Worm (Caenorhabditis elegans) whole organism, young adult: Measurements from ENCODE around the gene sri-50.
"Not testable (repeated sequence)": the region's sequence is repeated elsewhere in the genome, so short reads cannot be mapped to it uniquely, and the experiment has no call there.

Source experiments
- B0035.1 ChIP-seq: sonication (generic microtip); optimal IDR thresholded peaks from 2 replicates; lab custom pipeline; 2016; ENCODE audit warnings: missing genetic modification characterization, mild to moderate bottlenecking, missing compliant biosample characterization, missing genotype, missing genetic modification reagents
- B0336.3 ChIP-seq: fragments of 200-800 bp; sonication (Bioruptor generic); IDR thresholded peaks from 2 replicates; pipeline ENCODE4 v1.3.6; 2022; ENCODE audit warnings: missing genetic modification characterization, missing compliant biosample characterization
- F33H1.4 ChIP-seq: fragments of 200-800 bp; sonication (Bioruptor generic); IDR thresholded peaks from 2 replicates; pipeline ENCODE4 v1.3.6; 2022; ENCODE audit warnings: missing genetic modification reagents, missing genetic modification characterization, missing compliant biosample characterization
- F37B4.10 ChIP-seq: fragments of 200-800 bp; sonication (Bioruptor generic); IDR thresholded peaks from 2 replicates; pipeline ENCODE4 v1.3.6; 2022; ENCODE audit warnings: missing genetic modification characterization, missing compliant biosample characterization
- T26A5.8 ChIP-seq: sonication (generic microtip); optimal IDR thresholded peaks from 2 replicates; lab custom pipeline; 2016; ENCODE audit warnings: missing genetic modification characterization, missing compliant biosample characterization
- aptf-3 ChIP-seq: fragments of 200-800 bp; sonication (Bioruptor generic); IDR thresholded peaks from 2 replicates; pipeline ENCODE4 v1.3.6; 2022; ENCODE audit warnings: missing genetic modification characterization, missing compliant biosample characterization
- attf-5 ChIP-seq: fragments of 200-800 bp; sonication (Bioruptor generic); optimal IDR thresholded peaks from 2 replicates; lab custom pipeline; 2018; ENCODE audit warnings: mild to moderate bottlenecking, missing genetic modification characterization, missing compliant biosample characterization
- ccch-3 ChIP-seq: fragments of 200-800 bp; sonication (Bioruptor generic); optimal IDR thresholded peaks from 2 replicates; lab custom pipeline; 2018; ENCODE audit warnings: mild to moderate bottlenecking, missing genetic modification characterization, missing compliant biosample characterization
- cebp-2 ChIP-seq: fragments of 200-800 bp; sonication (Bioruptor generic); IDR thresholded peaks from 2 replicates; pipeline ENCODE4 v1.3.6; 2022; ENCODE audit warnings: missing genetic modification characterization, missing compliant biosample characterization
- ceh-58 ChIP-seq: fragments of 200-800 bp; sonication (Bioruptor generic); IDR thresholded peaks from 2 replicates; pipeline ENCODE4 v1.3.6; 2022; ENCODE audit warnings: missing genetic modification characterization, missing compliant biosample characterization
- efl-1 ChIP-seq: fragments of 150-350 bp; optimal IDR thresholded peaks from 2 replicates; lab custom pipeline; 2014; ENCODE audit warnings: missing biosample characterization, missing genetic modification reagents, missing genetic modification characterization
- egl-18 ChIP-seq: fragments of 200-800 bp; sonication (Bioruptor generic); IDR thresholded peaks from 2 replicates; pipeline ENCODE4 v1.3.6; 2022; ENCODE audit warnings: missing genetic modification reagents, missing genetic modification characterization, missing compliant biosample characterization
- hmg-1.2 ChIP-seq: fragments of 200-800 bp; sonication (Bioruptor generic); IDR thresholded peaks from 2 replicates; pipeline ENCODE4 v1.3.6; 2022; ENCODE audit warnings: missing genetic modification reagents, missing genetic modification characterization, missing compliant biosample characterization
- lag-1 ChIP-seq: fragments of 200-800 bp; sonication (Bioruptor generic); IDR thresholded peaks from 2 replicates; pipeline ENCODE4 v1.3.6; 2022; ENCODE audit warnings: missing genetic modification reagents, missing genetic modification characterization, missing compliant biosample characterization
- let-526 ChIP-seq: fragments of 200-800 bp; sonication (Bioruptor generic); IDR thresholded peaks from 2 replicates; pipeline ENCODE4 v1.3.6; 2022; ENCODE audit warnings: missing genetic modification reagents, missing genetic modification characterization, missing compliant biosample characterization
- lin-26 ChIP-seq: fragments of 200-800 bp; sonication (Bioruptor generic); IDR thresholded peaks from 2 replicates; pipeline ENCODE4 v1.3.6; 2022; ENCODE audit warnings: missing genetic modification reagents, missing genetic modification characterization, missing compliant biosample characterization
- lin-35 ChIP-seq, 3 experiments: fragments of 150-350 bp in 2 of 3; sonication (generic microtip) in 1 of 3; optimal IDR thresholded peaks; 2 replicates each; lab custom pipeline; 2014 to 2018; ENCODE audit warnings: missing biosample characterization in 3 of 3, missing genetic modification characterization in 3 of 3, missing genetic modification reagents in 3 of 3
- lsy-27 ChIP-seq: sonication (generic microtip); optimal IDR thresholded peaks from 2 replicates; lab custom pipeline; 2017; ENCODE audit warnings: missing genetic modification characterization, mild to moderate bottlenecking, missing compliant biosample characterization, antibody characterized with exemption, missing genotype, borderline replicate concordance; ENCODE audit not compliant: insufficient read depth
- madf-10 ChIP-seq: sonication (generic microtip); optimal IDR thresholded peaks from 2 replicates; lab custom pipeline; 2016; ENCODE audit warnings: mild to moderate bottlenecking, missing genetic modification characterization, missing compliant biosample characterization
- madf-8 ChIP-seq: fragments of 200-800 bp; sonication (Bioruptor generic); conservative IDR thresholded peaks from 2 replicates; pipeline ENCODE4 v1.3.6; 2022; ENCODE audit warnings: missing genetic modification reagents, missing genetic modification characterization, missing compliant biosample characterization
- mcd-1 ChIP-seq: fragments of 200-800 bp; sonication (Bioruptor generic); IDR thresholded peaks from 2 replicates; pipeline ENCODE4 v1.3.6; 2022; ENCODE audit warnings: missing genetic modification reagents, missing genetic modification characterization, missing compliant biosample characterization
- nfya-2 ChIP-seq: fragments of 200-800 bp; sonication (Bioruptor generic); IDR thresholded peaks from 2 replicates; pipeline ENCODE4 v1.3.6; 2022; ENCODE audit warnings: missing genetic modification reagents, missing genetic modification characterization, missing compliant biosample characterization
- nfyb-1 ChIP-seq: fragments of 200-800 bp; sonication (Bioruptor generic); IDR thresholded peaks from 2 replicates; pipeline ENCODE4 v1.3.6; 2022; ENCODE audit warnings: missing genetic modification reagents, missing genetic modification characterization, missing compliant biosample characterization
- nhr-120 ChIP-seq: fragments of 200-800 bp; sonication (Bioruptor generic); IDR thresholded peaks from 2 replicates; pipeline ENCODE4 v1.3.6; 2022; ENCODE audit warnings: missing genetic modification characterization, missing compliant biosample characterization
- nhr-80 ChIP-seq: sonication (generic microtip); optimal IDR thresholded peaks from 2 replicates; lab custom pipeline; 2016; ENCODE audit warnings: missing genetic modification characterization, missing compliant biosample characterization
- pbrm-1 ChIP-seq: fragments of 200-800 bp; sonication (Bioruptor generic); IDR thresholded peaks from 2 replicates; pipeline ENCODE4 v1.3.6; 2022; ENCODE audit warnings: missing genetic modification reagents, missing genetic modification characterization, missing compliant biosample characterization
- rec-8 ChIP-seq, 2 experiments: sonication (generic microtip); optimal IDR thresholded peaks; 2 replicates each; lab custom pipeline; 2016; ENCODE audit warnings: mild to moderate bottlenecking in 2 of 2, missing genetic modification characterization in 2 of 2, missing genetic modification reagents in 2 of 2, missing genotype in 2 of 2, missing biosample characterization in 1 of 2, missing compliant biosample characterization in 1 of 2, moderate library complexity in 1 of 2
- rpc-1 ChIP-seq, 2 experiments: fragments of 150-350 bp in 1 of 2; sonication (generic microtip) in 1 of 2; optimal IDR thresholded peaks; 2 replicates each; lab custom pipeline; 2014 to 2018; ENCODE audit warnings: missing biosample characterization in 1 of 2, missing genetic modification characterization in 1 of 2, missing genetic modification reagents in 1 of 2, missing genotype in 1 of 2
- sea-2 ChIP-seq: fragments of 200-800 bp; sonication (Bioruptor generic); IDR thresholded peaks from 2 replicates; pipeline ENCODE4 v1.3.6; 2022; ENCODE audit warnings: missing genetic modification characterization, missing compliant biosample characterization
- snpc-1.1 ChIP-seq: sonication (generic microtip); optimal IDR thresholded peaks from 2 replicates; lab custom pipeline; 2017; ENCODE audit warnings: missing genetic modification characterization, mild to moderate bottlenecking, missing compliant biosample characterization, antibody characterized with exemption, moderate library complexity, missing genotype, missing genetic modification reagents; ENCODE audit not compliant: insufficient read depth
- snpc-1.3 ChIP-seq: sonication (generic microtip); optimal IDR thresholded peaks from 2 replicates; lab custom pipeline; 2017; ENCODE audit warnings: missing genetic modification characterization, mild to moderate bottlenecking, missing compliant biosample characterization, antibody characterized with exemption, moderate library complexity, missing genotype, missing genetic modification reagents; ENCODE audit not compliant: insufficient read depth
- snpc-4 ChIP-seq, 5 experiments: fragments of 150-350 bp in 1 of 5; sonication (generic microtip) in 4 of 5; optimal IDR thresholded peaks; 2 replicates each; lab custom pipeline; 2014 to 2018; ENCODE audit warnings: missing genetic modification characterization in 5 of 5, missing biosample characterization in 3 of 5, antibody characterized with exemption in 2 of 5, mild to moderate bottlenecking in 2 of 5, missing compliant biosample characterization in 2 of 5, missing genotype in 2 of 5, moderate library complexity in 2 of 5, missing genetic modification reagents in 1 of 5
- unc-130 ChIP-seq: sonication (generic microtip); optimal IDR thresholded peaks from 2 replicates; lab custom pipeline; 2016; ENCODE audit warnings: missing genetic modification reagents, missing genetic modification characterization, missing compliant biosample characterization
- xnd-1 ChIP-seq: sonication (generic microtip); optimal IDR thresholded peaks from 2 replicates; lab custom pipeline; 2016; ENCODE audit warnings: missing genotype, missing genetic modification reagents, missing genetic modification characterization, missing compliant biosample characterization
- zfh-2 ChIP-seq: fragments of 200-800 bp; sonication (Bioruptor generic); conservative IDR thresholded peaks from 2 replicates; pipeline ENCODE4 v1.3.6; 2022; ENCODE audit warnings: missing genetic modification reagents, missing genetic modification characterization, missing compliant biosample characterization
- ztf-26 ChIP-seq: sonication (generic microtip); optimal IDR thresholded peaks from 2 replicates; lab custom pipeline; 2017; ENCODE audit warnings: missing genetic modification characterization, missing compliant biosample characterization
- ztf-28 ChIP-seq: fragments of 200-800 bp; sonication (Bioruptor generic); IDR thresholded peaks from 2 replicates; pipeline ENCODE4 v1.3.6; 2022; ENCODE audit warnings: missing genetic modification reagents, missing genetic modification characterization, missing compliant biosample characterization

sri-50 gene

DNA sequence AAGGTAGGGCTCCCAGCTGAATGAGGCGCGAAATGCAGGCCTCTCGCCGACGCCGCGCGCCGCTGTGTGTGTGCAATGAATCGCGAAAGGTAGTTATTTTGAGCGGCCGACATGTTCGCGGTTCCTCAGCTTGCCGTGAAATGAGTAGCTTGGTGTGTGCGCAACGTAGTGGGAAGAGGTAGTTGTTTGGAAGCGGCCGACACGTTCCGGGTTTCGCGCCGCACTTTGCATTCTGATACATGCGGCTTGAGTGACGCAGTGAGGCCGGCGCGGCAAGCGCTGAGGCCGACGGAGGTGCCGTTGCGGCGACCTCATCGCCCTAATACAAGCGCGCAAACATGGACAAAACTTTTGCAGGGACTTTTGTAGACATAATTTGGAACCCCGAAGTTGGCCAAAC, 7.8 kb upstream of the sri-50 start:
- no peak for TF ChIP-seq snpc-4 (GFP tag; optimal IDR thresholded peaks at IDR 0.05; lab: Kevin White, UChicago)
- TF ChIP-seq snpc-4 (tag; optimal IDR thresholded peaks at IDR 0.05; lab: Kevin White, UChicago): peak in 1 of 4 experiments; percentile 68
- no peak for TF ChIP-seq nfyb-1
- TF ChIP-seq efl-1 (GFP tag; lab: Kevin White, UChicago): no peak
- TF ChIP-seq zfh-2 (GFP tag; lab: Robert Waterston, UW): peak; percentile 69; the same call in 1 of the 2 replicates
- TF ChIP-seq madf-8 (GFP tag; lab: Robert Waterston, UW): no peak
- TF ChIP-seq, all 124 proteins: peak for 2

DNA sequence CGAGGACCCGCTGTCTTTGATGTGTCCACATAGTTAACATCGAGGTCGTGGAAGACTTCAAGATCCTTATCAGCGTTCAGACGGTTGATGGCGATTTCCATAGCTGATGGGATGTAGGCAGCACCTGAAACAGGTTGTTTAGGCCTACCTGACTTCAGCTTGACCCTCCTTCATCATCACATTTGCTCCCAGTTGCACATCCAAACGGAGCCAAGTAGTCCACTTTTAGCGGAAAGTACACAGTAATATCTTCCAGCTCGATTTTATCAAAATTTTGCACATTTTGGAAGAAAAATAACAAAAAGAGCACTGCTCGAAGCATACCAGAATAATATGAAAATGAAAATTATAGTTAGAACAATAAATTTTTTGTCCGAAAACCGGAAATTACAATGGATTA, 6.5 kb upstream of the sri-50 start, which contains the start of gene gcy-15:
TSS of gene gcy-15 (minus strand) at position 101 of the 400 bp plus-strand sequence.
- TF ChIP-seq rpc-1 (optimal IDR thresholded peaks at IDR 0.05; lab: Kevin White, UChicago) (no peak), rpc-1 (tag; optimal IDR thresholded peaks at IDR 0.05; lab: Kevin White, UChicago) (no peak), ztf-28 (GFP tag; lab: Robert Waterston, UW) (no peak), B0035.1 (tag; lab: Kevin White, UChicago) (no peak), ccch-3 (GFP tag; lab: Kevin White, UChicago) (no peak), snpc-1.3 (tag; lab: Kevin White, UChicago) (no peak), nfya-2 (GFP tag; lab: Robert Waterston, UW) (no peak), F37B4.10 (no peak), cebp-2 (GFP tag; lab: Robert Waterston, UW) (no peak), egl-18 (GFP tag; lab: Robert Waterston, UW) (no peak), attf-5 (GFP tag; lab: Kevin White, UChicago) (no peak), B0336.3 (GFP tag; lab: Robert Waterston, UW) (no peak), rec-8 (tag; optimal IDR thresholded peaks at IDR 0.05; lab: Kevin White, UChicago) (no peak)

DNA sequence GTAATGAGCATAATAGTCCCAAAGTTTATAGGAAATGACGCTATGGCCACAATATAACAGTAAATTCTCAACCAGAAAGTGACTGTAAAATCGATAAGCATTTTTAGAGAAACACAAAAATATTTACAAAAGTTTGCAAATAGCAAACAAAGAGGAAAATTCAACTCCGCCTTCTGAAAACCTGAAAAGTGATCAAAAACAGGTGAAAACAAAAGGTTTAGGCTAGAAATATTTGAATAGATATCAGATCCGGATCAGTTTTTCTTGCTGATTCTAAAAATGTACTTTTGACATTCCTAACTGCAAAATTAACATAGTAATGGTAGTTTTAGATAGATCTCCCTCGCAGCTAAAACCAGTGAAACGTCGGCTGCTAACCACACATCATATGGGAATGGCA, 4.5 kb upstream of the sri-50 start, which contains the start of gene sri-51:
TSS of gene sri-51 (minus strand) at position 101 of the 400 bp plus-strand sequence.
- no peak for TF ChIP-seq T26A5.8 (tag; lab: Kevin White, UChicago)
- no peak for TF ChIP-seq hmg-1.2 (GFP tag; lab: Robert Waterston, UW)
- no peak for TF ChIP-seq efl-1 (GFP tag; lab: Kevin White, UChicago)
- no peak for TF ChIP-seq madf-10 (tag; lab: Kevin White, UChicago)
- no peak for TF ChIP-seq mcd-1 (GFP tag; lab: Robert Waterston, UW)
- TF ChIP-seq snpc-1.3 (tag; lab: Kevin White, UChicago): no peak
- no peak for TF ChIP-seq ccch-3 (GFP tag; lab: Kevin White, UChicago)
- TF ChIP-seq nhr-80: no peak
- no peak for TF ChIP-seq ztf-26 (tag; lab: Kevin White, UChicago)
- TF ChIP-seq, all 124 proteins: peak for 0

DNA sequence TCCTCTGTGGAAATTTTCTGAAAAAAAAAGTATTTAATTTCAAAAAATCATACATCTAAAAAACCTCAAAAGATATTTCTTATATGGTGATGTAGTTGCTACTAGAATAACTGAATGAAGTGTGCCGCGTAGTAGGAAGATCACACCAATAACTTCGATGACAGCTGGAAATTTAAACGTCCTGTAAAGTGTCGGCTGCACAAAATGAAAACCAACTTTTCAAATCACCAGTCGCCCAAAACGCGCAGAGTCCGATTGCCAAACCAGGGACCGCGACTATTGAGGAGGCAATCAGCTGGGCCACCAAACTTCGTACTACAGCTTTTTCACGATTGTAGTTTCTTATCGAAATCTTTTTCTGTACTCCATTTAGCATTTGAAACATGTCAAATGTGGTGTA, 2.3 kb upstream of the sri-50 start, which contains the start of gene sri-48:
TSS of gene sri-48 (minus strand) at position 101 of the 400 bp plus-strand sequence.
- TF ChIP-seq pbrm-1 (GFP tag; lab: Robert Waterston, UW); ztf-28 (GFP tag; lab: Robert Waterston, UW); lsy-27 (tag; lab: Kevin White, UChicago): not testable (repeated sequence)

DNA sequence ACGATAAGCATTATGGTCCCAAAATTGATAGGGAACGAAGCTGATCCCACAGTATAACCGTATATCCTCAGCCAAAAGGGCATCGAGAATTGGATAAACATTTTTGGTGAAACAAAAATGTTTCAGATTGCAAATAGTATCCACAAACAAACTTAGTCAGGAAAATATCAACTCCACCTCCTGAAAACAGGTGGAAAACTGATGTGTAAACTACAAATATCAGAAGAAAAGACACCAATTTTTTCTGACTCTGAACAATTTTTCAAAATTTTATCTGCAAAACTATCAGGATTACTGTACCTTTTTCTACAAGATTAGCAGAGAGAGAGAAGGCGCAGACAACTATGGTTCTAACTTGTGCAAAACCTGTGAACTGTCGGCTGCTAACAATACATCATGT, 996 bp upstream of the sri-50 start, which contains the start of gene sri-53:
TSS of gene sri-53 (minus strand) at position 101 of the 400 bp plus-strand sequence.
- TF ChIP-seq lin-35 (GFP tag; optimal IDR thresholded peaks at IDR 0.05; lab: Kevin White, UChicago) (no peak), unc-130 (GFP tag; lab: Kevin White, UChicago) (no peak), lin-26 (no peak), F33H1.4 (GFP tag; lab: Robert Waterston, UW) (no peak), snpc-4 (GFP tag; optimal IDR thresholded peaks at IDR 0.05; lab: Kevin White, UChicago) (no peak), snpc-4 (tag; optimal IDR thresholded peaks at IDR 0.05; lab: Kevin White, UChicago) (no peak), snpc-1.1 (tag; lab: Kevin White, UChicago) (no peak), let-526 (GFP tag; lab: Robert Waterston, UW) (no peak), xnd-1 (tag; lab: Kevin White, UChicago) (no peak), aptf-3 (GFP tag; lab: Robert Waterston, UW) (no peak), ceh-58 (GFP tag; lab: Robert Waterston, UW) (no peak), sea-2 (no peak), nhr-120 (no peak), lag-1 (GFP tag; lab: Robert Waterston, UW) (no peak)
- TF ChIP-seq, all 124 proteins: peak for 0
